Fruit fly (Drosophila melanogaster) S2 (cell line): Measurements from ENCODE around the gene CG3557.

Source experiments
- CG8478 ChIP-seq: fragments of >200 bp; optimal IDR thresholded peaks from 2 replicates; lab custom pipeline; 2018
- CTCF ChIP-seq, 2 experiments: fragments of >200 bp; optimal IDR thresholded peaks; 2 replicates each; lab custom pipeline; 2018

DNA sequence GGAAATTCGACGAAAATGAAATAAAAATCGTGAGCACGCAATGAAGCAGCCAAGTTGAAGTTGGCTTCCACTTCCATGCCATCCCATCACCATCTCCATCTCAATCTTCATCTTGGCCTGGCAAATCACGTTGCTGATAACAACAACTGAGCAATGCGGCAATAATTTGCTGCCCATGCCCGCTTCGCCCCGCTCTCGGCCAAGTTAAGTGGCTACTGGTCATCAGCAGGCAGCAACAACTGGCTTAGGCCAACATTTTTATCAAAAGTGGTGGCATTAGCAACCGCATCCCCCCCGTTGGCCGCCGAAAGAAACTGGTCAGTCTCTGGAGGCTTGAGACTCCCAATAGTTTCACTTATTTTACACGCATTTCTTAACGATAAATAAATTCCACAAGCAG lies 44.7 kb upstream of the CG3557 start:
- no peak for TF ChIP-seq CTCF (optimal IDR thresholded peaks at IDR 0.05; lab: Kevin White, UChicago)
- TF ChIP-seq CG8478 (lab: Kevin White, UChicago) = no peak
